Worm (Caenorhabditis elegans) whole organism, L4 larva: ENCODE results near the gene acy-4.
A peak's percentile ranks its signal among the peaks of the same experiment; 100 is the strongest.

ENCODE experiments used
- F10B5.3 ChIP-seq: sonication (generic microtip); optimal IDR thresholded peaks from 2 replicates; lab custom pipeline; 2016; ENCODE audit warnings: mild to moderate bottlenecking, missing genetic modification characterization, missing compliant biosample characterization
- F44E2.7 ChIP-seq: fragments of 200-800 bp; sonication (Bioruptor generic); IDR thresholded peaks from 2 replicates; pipeline ENCODE4 v2.1.2; 2022; ENCODE audit warnings: missing genetic modification characterization, missing compliant biosample characterization
- R02D3.7 ChIP-seq: fragments of 150-350 bp; sonication (generic microtip); optimal IDR thresholded peaks from 3 replicates; lab custom pipeline; 2014; ENCODE audit warnings: missing biosample characterization, missing genetic modification characterization
- T20F7.1 ChIP-seq: fragments of 200-800 bp; sonication (Bioruptor generic); optimal IDR thresholded peaks from 2 replicates; lab custom pipeline; 2018; ENCODE audit warnings: mild to moderate bottlenecking, missing genetic modification characterization, missing compliant biosample characterization
- Y75B8A.6 ChIP-seq: fragments of 200-800 bp; sonication (Bioruptor generic); IDR thresholded peaks from 2 replicates; pipeline ENCODE4 v1.3.6; 2022; ENCODE audit warnings: missing genetic modification reagents, missing genetic modification characterization, missing compliant biosample characterization
- ZK546.5 ChIP-seq, 2 experiments: sonication (generic microtip); optimal IDR thresholded peaks; 2 replicates each; lab custom pipeline; 2017; ENCODE audit warnings: missing biosample characterization in 2 of 2, missing genetic modification characterization in 2 of 2
- aha-1 ChIP-seq: fragments of 150-350 bp; peaks from one replicate; lab custom pipeline; 2014; ENCODE audit warnings: missing biosample characterization, missing genetic modification characterization
- ama-1 ChIP-seq: fragments of 150-350 bp; optimal IDR thresholded peaks from 2 replicates; lab custom pipeline; 2014; ENCODE audit warnings: inconsistent platforms, mixed read lengths
- ceh-28 ChIP-seq: fragments of 150-350 bp; optimal IDR thresholded peaks from 2 replicates; lab custom pipeline; 2014; ENCODE audit warnings: missing biosample characterization, missing genetic modification reagents, missing genetic modification characterization
- ceh-32 ChIP-seq: sonication (generic microtip); optimal IDR thresholded peaks from 2 replicates; lab custom pipeline; 2016; ENCODE audit warnings: mild to moderate bottlenecking, missing genetic modification characterization, missing compliant biosample characterization; ENCODE audit not compliant: poor library complexity
- ceh-62 ChIP-seq: sonication (generic microtip); optimal IDR thresholded peaks from 2 replicates; lab custom pipeline; 2017; ENCODE audit warnings: missing biosample characterization, missing genetic modification characterization
- cey-2 ChIP-seq: sonication (generic microtip); optimal IDR thresholded peaks from 3 replicates; lab custom pipeline; 2017; ENCODE audit warnings: missing genetic modification characterization, mild to moderate bottlenecking, missing compliant biosample characterization, antibody characterized with exemption, borderline replicate concordance; ENCODE audit not compliant: insufficient read depth
- egl-43 ChIP-seq: fragments of 200-800 bp; sonication (Bioruptor generic); IDR thresholded peaks from 2 replicates; pipeline ENCODE4 v1.3.6; 2022; ENCODE audit warnings: missing genetic modification reagents, missing genetic modification characterization, missing compliant biosample characterization
- fos-1 ChIP-seq: fragments of 150-350 bp; optimal IDR thresholded peaks from 2 replicates; lab custom pipeline; 2014; ENCODE audit warnings: missing biosample characterization, missing genetic modification characterization
- gei-8 ChIP-seq: fragments of 200-800 bp; sonication (Bioruptor generic); optimal IDR thresholded peaks from 2 replicates; lab custom pipeline; 2018; ENCODE audit warnings: mild to moderate bottlenecking, missing genetic modification characterization, missing compliant biosample characterization
- lin-15B ChIP-seq: fragments of 150-350 bp; sonication (generic microtip); optimal IDR thresholded peaks from 3 replicates; lab custom pipeline; 2014; ENCODE audit warnings: missing biosample characterization, missing genetic modification characterization
- lir-3 ChIP-seq: sonication (generic microtip); optimal IDR thresholded peaks from 2 replicates; lab custom pipeline; 2016; ENCODE audit warnings: mild to moderate bottlenecking, missing genetic modification characterization, missing compliant biosample characterization
- lsy-2 ChIP-seq, 2 experiments: fragments of 150-350 bp in 1 of 2; sonication (generic microtip) in 1 of 2; optimal IDR thresholded peaks; 2 replicates each; lab custom pipeline; 2014 to 2017; ENCODE audit warnings: missing biosample characterization in 2 of 2, missing genetic modification characterization in 2 of 2
- madf-9 ChIP-seq: fragments of 200-800 bp; sonication (Bioruptor generic); conservative IDR thresholded peaks from 2 replicates; pipeline ENCODE4 v1.3.6; 2022; ENCODE audit warnings: missing genetic modification reagents, missing genetic modification characterization, missing compliant biosample characterization
- mes-2 ChIP-seq: sonication (generic microtip); optimal IDR thresholded peaks from 2 replicates; lab custom pipeline; 2016; ENCODE audit warnings: missing genotype, mild to moderate bottlenecking, missing genetic modification characterization, missing compliant biosample characterization; ENCODE audit not compliant: poor library complexity, severe bottlenecking
- mxl-3 ChIP-seq: fragments of 200-800 bp; sonication (Bioruptor generic); optimal IDR thresholded peaks from 2 replicates; lab custom pipeline; 2018; ENCODE audit warnings: mild to moderate bottlenecking, missing genetic modification characterization, missing compliant biosample characterization
- nhr-102 ChIP-seq: sonication (generic microtip); optimal IDR thresholded peaks from 2 replicates; lab custom pipeline; 2016; ENCODE audit warnings: mild to moderate bottlenecking, missing genetic modification characterization, moderate library complexity, missing compliant biosample characterization
- nhr-11 ChIP-seq: fragments of 150-350 bp; optimal IDR thresholded peaks from 2 replicates; lab custom pipeline; 2014; ENCODE audit warnings: missing biosample characterization, missing genetic modification characterization
- nhr-41 ChIP-seq: fragments of 200-800 bp; sonication (Bioruptor generic); IDR thresholded peaks from 2 replicates; pipeline ENCODE4 v1.3.6; 2022; ENCODE audit warnings: missing genetic modification reagents, missing genetic modification characterization, missing compliant biosample characterization
- nhr-42 ChIP-seq: fragments of 200-800 bp; sonication (Bioruptor generic); IDR thresholded peaks from 2 replicates; pipeline ENCODE4 v1.3.6; 2022; ENCODE audit warnings: missing genetic modification characterization, missing compliant biosample characterization
- pqm-1 ChIP-seq: sonication (generic microtip); optimal IDR thresholded peaks from 2 replicates; lab custom pipeline; 2017; ENCODE audit warnings: missing biosample characterization, missing genetic modification characterization
- snpc-4 ChIP-seq: fragments of 150-350 bp; optimal IDR thresholded peaks from 2 replicates; lab custom pipeline; 2014; ENCODE audit warnings: missing biosample characterization, missing genetic modification characterization
- tag-97 ChIP-seq: fragments of 200-800 bp; sonication (Bioruptor generic); IDR thresholded peaks from 2 replicates; pipeline ENCODE4 v1.3.6; 2022; ENCODE audit warnings: missing genetic modification characterization, missing compliant biosample characterization
- unc-62 ChIP-seq, 3 experiments: fragments of 150-350 bp in 1 of 3; sonication (generic microtip); optimal IDR thresholded peaks in 2 of 3; peaks in 1 of 3; 1 replicate in 1 of 3; 2 replicates in 2 of 3; lab custom pipeline; 2014 to 2017; ENCODE audit warnings: missing biosample characterization in 3 of 3, missing genetic modification characterization in 3 of 3, missing genetic modification reagents in 3 of 3, missing genotype in 1 of 3
- zag-1 ChIP-seq: fragments of 150-350 bp; optimal IDR thresholded peaks from 2 replicates; lab custom pipeline; 2014; ENCODE audit warnings: missing biosample characterization, missing genetic modification characterization
- zip-11 ChIP-seq: fragments of 200-800 bp; sonication (Bioruptor generic); IDR thresholded peaks from 2 replicates; pipeline ENCODE4 v1.3.6; 2022; ENCODE audit warnings: missing genetic modification characterization, missing compliant biosample characterization
- zip-2 ChIP-seq: fragments of 150-350 bp; optimal IDR thresholded peaks from 2 replicates; lab custom pipeline; 2014; ENCODE audit warnings: missing biosample characterization, missing genetic modification characterization

acy-4 gene

DNA sequence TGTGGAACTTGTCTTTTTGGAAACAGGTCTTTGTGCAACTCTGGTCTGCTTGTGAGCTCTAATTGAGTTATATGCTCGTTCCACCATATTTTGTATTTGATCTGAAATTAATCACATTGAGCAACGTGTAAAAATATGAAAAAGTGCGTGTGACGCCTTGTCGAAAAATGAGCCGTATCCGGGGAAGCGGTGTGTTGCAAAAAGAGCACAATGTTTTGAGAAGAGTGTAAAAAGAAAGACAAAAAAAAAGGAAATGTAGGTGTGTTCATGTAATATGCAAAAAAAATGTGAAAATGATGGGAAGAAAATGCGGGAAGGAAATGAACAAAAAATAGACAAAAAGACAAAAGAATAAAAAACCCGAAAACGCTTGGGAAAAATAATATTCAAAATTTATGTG lies at the start of gene acy-4:
TSS of gene acy-4 (minus strand) at position 101 of the 400 bp plus-strand sequence.
- TF ChIP-seq madf-9 (GFP tag; lab: Robert Waterston, UW) = no peak
- TF ChIP-seq ama-1 (lab: Kevin White, UChicago) = no peak
- no peak for TF ChIP-seq egl-43 (GFP tag; lab: Robert Waterston, UW)
- TF ChIP-seq fos-1 (tag; lab: Kevin White, UChicago) = no peak

DNA sequence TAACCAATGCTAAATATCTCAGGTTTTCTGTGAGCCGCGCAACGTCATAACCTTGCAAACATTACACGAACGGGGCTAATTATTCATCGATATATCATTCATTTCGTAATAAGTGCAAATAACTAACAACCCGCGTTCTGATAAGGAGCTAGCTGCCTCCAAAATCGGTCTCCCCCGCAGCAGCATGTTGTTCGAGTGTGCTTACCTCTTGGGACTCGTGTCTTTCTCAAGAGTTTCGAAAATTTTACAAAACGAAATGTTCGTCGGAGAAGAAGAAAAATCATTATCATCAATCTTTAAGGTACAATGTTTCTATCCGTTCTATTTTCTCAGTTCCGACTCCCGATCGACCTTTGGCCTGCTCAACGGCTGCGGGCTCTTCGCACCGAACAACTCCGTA lies 47.3 kb upstream of the acy-4 start:
- TF ChIP-seq ceh-28 (no peak), zip-11 (no peak), egl-43 (GFP tag; lab: Robert Waterston, UW) (no peak), zag-1 (tag; lab: Kevin White, UChicago) (no peak), aha-1 (peak; percentile 93), F10B5.3 (tag; lab: Kevin White, UChicago) (no peak), nhr-41 (GFP tag; lab: Robert Waterston, UW) (no peak)

DNA sequence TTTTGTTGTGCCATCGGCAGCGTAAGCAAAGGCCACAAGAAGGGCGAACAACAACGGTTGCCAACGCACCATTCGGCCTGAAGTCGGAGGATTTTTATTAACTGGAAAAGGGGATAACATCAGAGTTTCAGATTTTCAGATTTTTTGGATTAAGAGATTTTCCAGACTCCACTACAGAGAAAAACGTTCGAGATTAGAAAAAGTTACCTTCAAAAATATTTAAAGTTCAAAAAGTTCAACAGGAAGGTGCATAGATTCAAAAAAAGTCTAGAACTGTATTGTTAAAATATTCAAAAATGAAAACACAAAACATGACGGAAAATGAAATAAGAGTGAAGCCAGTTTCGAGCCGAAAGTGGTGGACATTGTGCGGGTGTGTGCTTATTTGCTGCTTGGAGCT lies 45.3 kb upstream of the acy-4 start, which contains the start of gene pqn-13:
TSS of gene pqn-13 (minus strand) at position 101 of the 400 bp plus-strand sequence.
- TF ChIP-seq lir-3 (tag; lab: Kevin White, UChicago) (no peak), cey-2 (no peak), ceh-32 (tag; lab: Kevin White, UChicago) (no peak), madf-9 (GFP tag; lab: Robert Waterston, UW) (no peak), pqm-1 (no peak), T20F7.1 (GFP tag; lab: Kevin White, UChicago) (no peak), fos-1 (tag; lab: Kevin White, UChicago) (no peak), R02D3.7 (tag; lab: Kevin White, UChicago) (no peak), nhr-11 (tag; lab: Kevin White, UChicago) (no peak), mes-2 (tag; lab: Kevin White, UChicago) (no peak), lsy-2 (tag; optimal IDR thresholded peaks at IDR 0.05; lab: Kevin White, UChicago) (no peak)

DNA sequence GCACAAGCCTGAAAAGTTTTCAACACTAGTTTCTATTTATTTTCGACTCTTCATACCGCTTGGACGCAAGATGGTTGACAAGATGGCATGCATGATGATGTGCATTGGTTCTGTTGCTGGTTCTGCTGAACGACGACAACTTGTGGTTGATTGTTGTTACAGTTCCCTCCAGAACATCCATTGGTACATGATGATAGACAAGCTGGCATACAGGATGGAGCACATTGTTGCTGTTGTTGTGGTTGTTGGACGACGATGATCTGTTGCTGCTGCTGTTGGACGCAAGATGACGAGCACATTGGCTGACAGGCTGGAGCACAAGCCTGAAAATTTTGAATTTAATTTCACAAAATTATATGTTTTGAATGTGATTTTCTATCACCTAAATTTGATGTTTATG lies 41.6 kb upstream of the acy-4 start:
- no peak for TF ChIP-seq snpc-4 (tag; lab: Kevin White, UChicago)
- TF ChIP-seq nhr-42 (GFP tag; lab: Robert Waterston, UW) = no peak
- no peak for TF ChIP-seq ZK546.5 (tag; optimal IDR thresholded peaks at IDR 0.05; lab: Kevin White, UChicago)
- no peak for TF ChIP-seq gei-8 (GFP tag; lab: Kevin White, UChicago)
- no peak for TF ChIP-seq madf-9 (GFP tag; lab: Robert Waterston, UW)
- TF ChIP-seq zip-2 = no peak
- no peak for TF ChIP-seq F10B5.3 (tag; lab: Kevin White, UChicago)
- TF ChIP-seq Y75B8A.6 (GFP tag; lab: Robert Waterston, UW) = no peak
- no peak for TF ChIP-seq T20F7.1 (GFP tag; lab: Kevin White, UChicago)
- TF ChIP-seq mxl-3 (GFP tag; lab: Kevin White, UChicago) = no peak
- no peak for TF ChIP-seq lin-15B (tag; lab: Kevin White, UChicago)
- no peak for TF ChIP-seq tag-97 (GFP tag; lab: Robert Waterston, UW)
- no peak for TF ChIP-seq F44E2.7
- TF ChIP-seq ceh-62 (tag; lab: Kevin White, UChicago) = no peak
- TF ChIP-seq nhr-11 (tag; lab: Kevin White, UChicago) = no peak
- TF ChIP-seq mes-2 (tag; lab: Kevin White, UChicago) = no peak

DNA sequence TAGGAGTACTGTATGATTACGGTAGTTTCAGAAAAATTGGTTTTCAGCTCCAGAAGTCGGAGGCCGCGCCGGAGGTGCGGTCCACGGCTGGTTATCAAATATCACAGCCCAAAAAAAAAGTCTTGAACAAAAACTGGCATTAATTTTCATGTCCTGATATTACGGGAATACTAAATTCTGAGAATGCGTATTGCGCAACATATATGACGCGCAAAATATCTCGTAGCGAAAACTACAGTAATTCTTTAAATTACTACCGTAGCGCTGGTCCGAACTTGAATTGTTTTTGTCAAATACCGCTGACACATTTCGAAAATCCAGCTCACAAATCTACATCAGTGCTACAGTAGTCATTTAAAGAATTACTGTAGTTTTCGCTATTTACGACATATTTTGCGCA lies 38.3 kb upstream of the acy-4 start:
- TF ChIP-seq unc-62 (GFP tag; optimal IDR thresholded peaks at IDR 0.05 in 1 of 2; lab: Kevin White, UChicago) (peak in 1 of 2 experiments; percentile 55), unc-62 (tag; optimal IDR thresholded peaks at IDR 0.05; lab: Kevin White, UChicago) (no peak), F44E2.7 (no peak), nhr-102 (no peak)
